Worm (Caenorhabditis elegans): Measurements from ENCODE around the gene brc-2.

- TF ChIP-seq ztf-29 (GFP tag; IDR thresholded peaks at IDR 0.05) = no peak
- no peak for TF ChIP-seq klf-2 (GFP tag; conservative IDR thresholded peaks at IDR 0.05)
- TF ChIP-seq ref-1 (GFP tag; conservative IDR thresholded peaks at IDR 0.05) = no peak
- TF ChIP-seq med-1 (GFP tag; optimal IDR thresholded peaks at IDR 0.05; ENCODE audit: insufficient read depth) = no peak
Observed at ce11 chrIII:6888999-6889824, 13.7 kb downstream of the brc-2 start, which contains the start of the genes brd-1 and K04C2.2.

Measured in whole organism, midembryonic.